Fruit fly (Drosophila melanogaster): Measurements from ENCODE around the gene DIP1.

DNA sequence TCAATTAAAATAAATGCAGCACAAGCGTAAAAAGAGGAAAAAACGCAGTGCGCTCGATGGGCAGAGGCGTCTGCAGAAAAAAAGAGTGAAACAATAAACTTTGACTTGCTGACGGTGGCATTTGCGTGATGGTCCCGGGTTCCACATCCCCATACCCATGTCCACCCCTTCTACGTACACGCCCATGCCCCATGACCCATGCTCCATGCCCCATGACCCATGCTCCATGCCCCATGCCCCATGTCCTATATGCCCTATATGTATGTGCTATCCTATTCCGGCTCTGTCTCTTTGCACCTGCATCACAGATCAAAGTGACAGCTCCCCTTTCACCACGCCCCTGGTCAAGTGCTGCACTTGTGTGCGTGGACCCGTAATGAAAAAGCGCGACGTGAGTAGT lies 38.0 kb downstream of the DIP1 start:
- TF ChIP-seq CG7045 (GFP tag; optimal IDR thresholded peaks at IDR 0.05) (no peak), CG7101 (tag; optimal IDR thresholded peaks at IDR 0.05) (no peak), kay (GFP tag; ENCODE audit: borderline replicate concordance) (no peak), bab1 (GFP tag; optimal IDR thresholded peaks at IDR 0.05) (peak; percentile 80), CG5204 (GFP tag; optimal IDR thresholded peaks at IDR 0.05) (no peak), Hr96 (GFP tag; optimal IDR thresholded peaks at IDR 0.05) (no peak), Clk (GFP tag; optimal IDR thresholded peaks at IDR 0.05) (no peak), Mnt (GFP tag; optimal IDR thresholded peaks at IDR 0.05) (no peak), pad (GFP tag; optimal IDR thresholded peaks at IDR 0.05) (peak; percentile 16), tj (GFP tag; optimal IDR thresholded peaks at IDR 0.05) (peak; percentile 92)

Measured in whole organism, adult.